Worm (Caenorhabditis elegans) whole organism, L4 larva: ENCODE measurements around the gene sre-18.

ENCODE experiments used
- D1046.2 ChIP-seq: fragments of 200-800 bp; sonication (Bioruptor generic); IDR thresholded peaks from 2 replicates; pipeline ENCODE4 v1.3.6; 2022; ENCODE audit warnings: missing genetic modification characterization, missing compliant biosample characterization
- F44E2.7 ChIP-seq: fragments of 200-800 bp; sonication (Bioruptor generic); IDR thresholded peaks from 2 replicates; pipeline ENCODE4 v2.1.2; 2022; ENCODE audit warnings: missing genetic modification characterization, missing compliant biosample characterization
- T26A8.4 ChIP-seq: fragments of 200-800 bp; sonication (Bioruptor generic); IDR thresholded peaks from 2 replicates; pipeline ENCODE4 v1.3.6; 2022; ENCODE audit warnings: missing genetic modification characterization, missing compliant biosample characterization
- Y105C5A.15 ChIP-seq: fragments of 200-800 bp; sonication (Bioruptor generic); IDR thresholded peaks from 2 replicates; pipeline ENCODE4 v1.3.6; 2022; ENCODE audit warnings: missing genetic modification characterization, missing compliant biosample characterization
- Y5F2A.4 ChIP-seq: fragments of 200-800 bp; sonication (Bioruptor generic); optimal IDR thresholded peaks from 2 replicates; lab custom pipeline; 2018; ENCODE audit warnings: mild to moderate bottlenecking, missing genetic modification characterization, missing compliant biosample characterization
- aha-1 ChIP-seq: fragments of 150-350 bp; peaks from one replicate; lab custom pipeline; 2014; ENCODE audit warnings: missing biosample characterization, missing genetic modification characterization
- ama-1 ChIP-seq: fragments of 150-350 bp; optimal IDR thresholded peaks from 2 replicates; lab custom pipeline; 2014; ENCODE audit warnings: inconsistent platforms, mixed read lengths
- arid-1 ChIP-seq: fragments of 200-800 bp; sonication (Bioruptor generic); conservative IDR thresholded peaks from 2 replicates; pipeline ENCODE4 v1.3.6; 2022; ENCODE audit warnings: missing genetic modification reagents, missing genetic modification characterization, missing compliant biosample characterization
- attf-4 ChIP-seq: sonication (generic microtip); optimal IDR thresholded peaks from 3 replicates; lab custom pipeline; 2017; ENCODE audit warnings: missing biosample characterization, missing genetic modification characterization
- ceh-20 ChIP-seq: fragments of 200-800 bp; sonication (Bioruptor generic); IDR thresholded peaks from 2 replicates; pipeline ENCODE4 v1.3.6; 2022; ENCODE audit warnings: missing genetic modification reagents, missing genetic modification characterization, missing compliant biosample characterization
- ceh-32 ChIP-seq: sonication (generic microtip); optimal IDR thresholded peaks from 2 replicates; lab custom pipeline; 2016; ENCODE audit warnings: mild to moderate bottlenecking, missing genetic modification characterization, missing compliant biosample characterization; ENCODE audit not compliant: poor library complexity
- ces-1 ChIP-seq: fragments of 150-350 bp; sonication (generic microtip); optimal IDR thresholded peaks from 4 replicates; lab custom pipeline; 2014; ENCODE audit warnings: missing biosample characterization, missing genetic modification reagents, missing genetic modification characterization
- ctbp-1 ChIP-seq: fragments of 200-800 bp; sonication (Bioruptor generic); IDR thresholded peaks from 2 replicates; pipeline ENCODE4 v1.3.6; 2022; ENCODE audit warnings: missing genetic modification reagents, missing genetic modification characterization, missing compliant biosample characterization
- daf-19 ChIP-seq: fragments of 200-800 bp; sonication (Bioruptor generic); conservative IDR thresholded peaks from 2 replicates; pipeline ENCODE4 v1.3.6; 2022; ENCODE audit warnings: missing genetic modification characterization, missing compliant biosample characterization
- egl-43 ChIP-seq: fragments of 200-800 bp; sonication (Bioruptor generic); IDR thresholded peaks from 2 replicates; pipeline ENCODE4 v1.3.6; 2022; ENCODE audit warnings: missing genetic modification reagents, missing genetic modification characterization, missing compliant biosample characterization
- hif-1 ChIP-seq, 2 experiments: sonication (generic microtip); optimal IDR thresholded peaks; 2 replicates each; lab custom pipeline; 2016 to 2017; ENCODE audit warnings: missing compliant biosample characterization in 2 of 2, missing genetic modification characterization in 2 of 2, missing genetic modification reagents in 2 of 2, missing genotype in 2 of 2, mild to moderate bottlenecking in 1 of 2
- hlh-11 ChIP-seq: fragments of 200-800 bp; sonication (Bioruptor generic); optimal IDR thresholded peaks from 2 replicates; lab custom pipeline; 2018; ENCODE audit warnings: mild to moderate bottlenecking, missing genetic modification characterization, missing compliant biosample characterization
- hmg-1.1 ChIP-seq: fragments of 200-800 bp; sonication (Bioruptor generic); IDR thresholded peaks from 2 replicates; pipeline ENCODE4 v1.3.6; 2022; ENCODE audit warnings: missing genetic modification reagents, missing genetic modification characterization, missing compliant biosample characterization
- lim-7 ChIP-seq: fragments of 200-800 bp; sonication (Bioruptor generic); IDR thresholded peaks from 2 replicates; pipeline ENCODE4 v1.3.6; 2022; ENCODE audit warnings: missing genetic modification characterization, missing compliant biosample characterization
- lin-15B ChIP-seq: fragments of 150-350 bp; sonication (generic microtip); optimal IDR thresholded peaks from 3 replicates; lab custom pipeline; 2014; ENCODE audit warnings: missing biosample characterization, missing genetic modification characterization
- lin-29 ChIP-seq: fragments of 200-800 bp; sonication (Bioruptor generic); IDR thresholded peaks from 2 replicates; pipeline ENCODE4 v1.3.6; 2022; ENCODE audit warnings: missing genetic modification reagents, missing genetic modification characterization, missing compliant biosample characterization
- lin-39 ChIP-seq: fragments of 150-350 bp; optimal IDR thresholded peaks from 2 replicates; lab custom pipeline; 2014; ENCODE audit warnings: missing biosample characterization, missing genetic modification reagents, missing genetic modification characterization
- mdt-29 ChIP-seq: fragments of 200-800 bp; sonication (Bioruptor generic); IDR thresholded peaks from 2 replicates; pipeline ENCODE4 v1.3.6; 2022; ENCODE audit warnings: missing genetic modification reagents, missing genetic modification characterization, missing compliant biosample characterization
- mxl-2 ChIP-seq: fragments of 200-800 bp; sonication (Bioruptor generic); conservative IDR thresholded peaks from 2 replicates; pipeline ENCODE4 v1.3.6; 2022; ENCODE audit warnings: missing genetic modification reagents, missing genetic modification characterization, missing compliant biosample characterization
- mxl-3 ChIP-seq: fragments of 200-800 bp; sonication (Bioruptor generic); optimal IDR thresholded peaks from 2 replicates; lab custom pipeline; 2018; ENCODE audit warnings: mild to moderate bottlenecking, missing genetic modification characterization, missing compliant biosample characterization
- nhr-10 ChIP-seq: fragments of 150-350 bp; optimal IDR thresholded peaks from 2 replicates; lab custom pipeline; 2014; ENCODE audit warnings: missing biosample characterization, missing genetic modification characterization
- nhr-111 ChIP-seq: fragments of 200-800 bp; sonication (Bioruptor generic); optimal IDR thresholded peaks from 2 replicates; lab custom pipeline; 2018; ENCODE audit warnings: mild to moderate bottlenecking, missing genetic modification characterization, missing compliant biosample characterization
- nhr-237 ChIP-seq: sonication (generic microtip); optimal IDR thresholded peaks from 2 replicates; lab custom pipeline; 2017; ENCODE audit warnings: missing biosample characterization, missing genetic modification characterization
- nhr-28 ChIP-seq: fragments of 150-350 bp; optimal IDR thresholded peaks from 2 replicates; lab custom pipeline; 2014; ENCODE audit warnings: missing biosample characterization, missing genetic modification characterization
- nhr-48 ChIP-seq: sonication (generic microtip); optimal IDR thresholded peaks from 2 replicates; lab custom pipeline; 2016; ENCODE audit warnings: mild to moderate bottlenecking, missing genetic modification characterization, missing compliant biosample characterization
- nhr-77 ChIP-seq: fragments of 150-350 bp; optimal IDR thresholded peaks from 2 replicates; lab custom pipeline; 2014; ENCODE audit warnings: missing biosample characterization, missing genetic modification characterization
- pha-4 ChIP-seq, 2 experiments: fragments of 150-350 bp in 1 of 2; fragments of 200-800 bp in 1 of 2; sonication (Bioruptor generic) in 1 of 2; IDR thresholded peaks in 1 of 2; optimal IDR thresholded peaks in 1 of 2; 2 replicates each; pipeline versions ENCODE4 v1.3.6 to Lab custom; 2014 to 2022; ENCODE audit warnings: missing genetic modification characterization in 2 of 2, missing genetic modification reagents in 2 of 2, missing biosample characterization in 1 of 2, missing compliant biosample characterization in 1 of 2
- php-3 ChIP-seq: fragments of 200-800 bp; sonication (Bioruptor generic); IDR thresholded peaks from 2 replicates; pipeline ENCODE4 v1.3.6; 2022; ENCODE audit warnings: missing genetic modification reagents, missing genetic modification characterization, missing compliant biosample characterization
- pqm-1 ChIP-seq: sonication (generic microtip); optimal IDR thresholded peaks from 2 replicates; lab custom pipeline; 2017; ENCODE audit warnings: missing biosample characterization, missing genetic modification characterization
- rbr-2 ChIP-seq: sonication (generic microtip); optimal IDR thresholded peaks from 2 replicates; lab custom pipeline; 2016; ENCODE audit warnings: missing genotype, missing genetic modification characterization, missing compliant biosample characterization
- sdz-12 ChIP-seq: fragments of 200-800 bp; sonication (Bioruptor generic); optimal IDR thresholded peaks from 2 replicates; lab custom pipeline; 2018; ENCODE audit warnings: mild to moderate bottlenecking, missing genetic modification characterization, missing compliant biosample characterization
- snpc-1.2 ChIP-seq: fragments of 200-800 bp; sonication (Bioruptor generic); IDR thresholded peaks from 2 replicates; pipeline ENCODE4 v1.3.6; 2022; ENCODE audit warnings: missing genetic modification reagents, missing genetic modification characterization, missing compliant biosample characterization
- snpc-4 ChIP-seq: fragments of 150-350 bp; optimal IDR thresholded peaks from 2 replicates; lab custom pipeline; 2014; ENCODE audit warnings: missing biosample characterization, missing genetic modification characterization
- unc-62 ChIP-seq, 3 experiments: fragments of 150-350 bp in 1 of 3; sonication (generic microtip); optimal IDR thresholded peaks in 2 of 3; peaks in 1 of 3; 1 replicate in 1 of 3; 2 replicates in 2 of 3; lab custom pipeline; 2014 to 2017; ENCODE audit warnings: missing biosample characterization in 3 of 3, missing genetic modification characterization in 3 of 3, missing genetic modification reagents in 3 of 3, missing genotype in 1 of 3
- vab-7 ChIP-seq: fragments of 200-800 bp; sonication (Bioruptor generic); IDR thresholded peaks from 2 replicates; pipeline ENCODE4 v1.3.6; 2022; ENCODE audit warnings: missing genetic modification reagents, missing genetic modification characterization, missing compliant biosample characterization
- zip-11 ChIP-seq: fragments of 200-800 bp; sonication (Bioruptor generic); IDR thresholded peaks from 2 replicates; pipeline ENCODE4 v1.3.6; 2022; ENCODE audit warnings: missing genetic modification characterization, missing compliant biosample characterization
- ztf-7 ChIP-seq: fragments of 150-350 bp; optimal IDR thresholded peaks from 2 replicates; lab custom pipeline; 2014; ENCODE audit warnings: missing biosample characterization, missing genetic modification characterization

sre-18 gene

ce11 chrIV:12215762-12216295 lies 13.8 kb downstream of the sre-18 start, which contains the start of gene phy-2:
phy-2 (minus strand) TSS chrIV:12215987.
- TF ChIP-seq unc-62 (GFP tag; optimal IDR thresholded peaks at IDR 0.05 in 1 of 2; lab: Kevin White, UChicago) (peak in 1 of 2 experiments; percentile 89), unc-62 (tag; optimal IDR thresholded peaks at IDR 0.05; lab: Kevin White, UChicago) (no peak), hlh-11 (tag; lab: Kevin White, UChicago) (peak; percentile 42), egl-43 (GFP tag; lab: Robert Waterston, UW) (peak; percentile 60; the same call in 1 of the 2 replicates), hif-1 (tag; optimal IDR thresholded peaks at IDR 0.05; lab: Kevin White, UChicago) (peak in 1 of 2 experiments; percentile 9), Y105C5A.15 (GFP tag; lab: Robert Waterston, UW) (no peak), ama-1 (lab: Kevin White, UChicago) (peak; percentile 5), snpc-1.2 (GFP tag; lab: Robert Waterston, UW) (no peak)

ce11 chrIV:12212814-12213213 lies 16.8 kb downstream of the sre-18 start:
- TF ChIP-seq aha-1 (peak; percentile 84), egl-43 (GFP tag; lab: Robert Waterston, UW) (no peak), T26A8.4 (GFP tag; lab: Robert Waterston, UW) (peak; percentile 48; the same call in 1 of the 2 replicates)
- TF ChIP-seq, all 104 proteins: peak for 2

ce11 chrIV:12211292-12211691 lies 18.3 kb downstream of the sre-18 start:
- TF ChIP-seq arid-1 (0 out of 2 replicates have a peak, but pooled peaks have one; percentile 7), zip-11 (GFP tag; lab: Robert Waterston, UW) (no peak), T26A8.4 (GFP tag; lab: Robert Waterston, UW) (peak; percentile 65), egl-43 (GFP tag; lab: Robert Waterston, UW) (0 out of 2 replicates have a peak, but pooled peaks have one; percentile 4), sdz-12 (no peak), lin-29 (GFP tag; lab: Robert Waterston, UW) (no peak), ceh-32 (no peak), nhr-10 (tag; lab: Kevin White, UChicago) (no peak), php-3 (GFP tag; lab: Robert Waterston, UW) (peak; percentile 42; the same call in 1 of the 2 replicates), ctbp-1 (no peak)

ce11 chrIV:12208984-12209676 lies 20.4 kb downstream of the sre-18 start, which contains the start of the genes marb-1 and F35G2.3:
marb-1 (minus strand) TSS chrIV:12209010.
F35G2.3 (plus strand) TSS chrIV:12209626.
- TF ChIP-seq lim-7 (GFP tag; lab: Robert Waterston, UW) (no peak), D1046.2 (GFP tag; lab: Robert Waterston, UW) (no peak), lin-39 (no peak), mdt-29 (GFP tag; lab: Robert Waterston, UW) (no peak), unc-62 (GFP tag; optimal IDR thresholded peaks at IDR 0.05 in 1 of 2; lab: Kevin White, UChicago) (no peak), unc-62 (tag; optimal IDR thresholded peaks at IDR 0.05; lab: Kevin White, UChicago) (no peak), snpc-4 (tag; lab: Kevin White, UChicago) (no peak), Y5F2A.4 (no peak), egl-43 (GFP tag; lab: Robert Waterston, UW) (no peak), ztf-7 (tag; lab: Kevin White, UChicago) (peak; percentile 57), ces-1 (GFP tag; lab: Kevin White, UChicago) (no peak), rbr-2 (tag; lab: Kevin White, UChicago) (no peak), nhr-77 (tag; lab: Kevin White, UChicago) (peak; percentile 46), lin-15B (tag; lab: Kevin White, UChicago) (no peak), mxl-3 (GFP tag; lab: Kevin White, UChicago) (no peak), nhr-111 (no peak), pqm-1 (no peak), zip-11 (GFP tag; lab: Robert Waterston, UW) (no peak), nhr-48 (no peak), F44E2.7 (GFP tag; lab: Robert Waterston, UW) (no peak), daf-19 (GFP tag; lab: Robert Waterston, UW) (no peak), nhr-28 (tag; lab: Kevin White, UChicago) (no peak), ceh-20 (GFP tag; lab: Robert Waterston, UW) (no peak), ctbp-1 (no peak), attf-4 (tag; lab: Kevin White, UChicago) (no peak), hmg-1.1 (GFP tag; lab: Robert Waterston, UW) (no peak), mxl-2 (no peak), nhr-237 (tag; lab: Kevin White, UChicago) (no peak), vab-7 (GFP tag; lab: Robert Waterston, UW) (no peak), pha-4 (GFP tag; IDR thresholded peaks at IDR 0.05; lab: Robert Waterston, UW) (no peak), pha-4 (tag; optimal IDR thresholded peaks at IDR 0.05; lab: Kevin White, UChicago) (no peak)
